Fruit fly (Drosophila melanogaster) whole organism, prepupa: ENCODE measurements around the gene UQCR-14.

ENCODE experiments used
- CG10669 ChIP-seq: fragments of 200-800 bp; sonication (Bioruptor generic); optimal IDR thresholded peaks from 3 replicates; lab custom pipeline; 2018; ENCODE audit warnings: missing biosample characterization, mild to moderate bottlenecking, missing genetic modification characterization, moderate library complexity
- CG11294 ChIP-seq: fragments of 200-800 bp; sonication (Bioruptor generic); IDR thresholded peaks from 2 replicates; pipeline ENCODE4 v1.3.6; 2022; ENCODE audit warnings: missing biosample characterization, missing genetic modification characterization
- CG11762 ChIP-seq: fragments of 200-800 bp; sonication (Bioruptor generic); optimal IDR thresholded peaks from 3 replicates; lab custom pipeline; 2016; ENCODE audit warnings: missing biosample characterization, missing genetic modification characterization; ENCODE audit not compliant: insufficient read depth
- CG11902 ChIP-seq: fragments of 200-800 bp; sonication (Bioruptor generic); optimal IDR thresholded peaks from 3 replicates; lab custom pipeline; 2016; ENCODE audit warnings: missing biosample characterization, missing genetic modification characterization
- CG15336 ChIP-seq: fragments of 200-800 bp; sonication (Bioruptor generic); IDR thresholded peaks from 2 replicates; pipeline ENCODE4 v1.3.6; 2022; ENCODE audit warnings: missing biosample characterization, missing genetic modification characterization
- CG1621 ChIP-seq: fragments of 200-800 bp; sonication (Bioruptor generic); optimal IDR thresholded peaks from 3 replicates; lab custom pipeline; 2018; ENCODE audit warnings: missing biosample characterization, mild to moderate bottlenecking, missing genetic modification characterization
- CG3032 ChIP-seq: fragments of 200-800 bp; optimal IDR thresholded peaks from 2 replicates; lab custom pipeline; 2019; ENCODE audit warnings: missing biosample characterization, mild to moderate bottlenecking, missing genetic modification characterization, moderate library complexity
- CG31627 ChIP-seq: fragments of 200-800 bp; sonication (Bioruptor generic); optimal IDR thresholded peaks from 3 replicates; lab custom pipeline; 2016; ENCODE audit warnings: missing biosample characterization, missing genetic modification characterization
- CG32006 ChIP-seq: fragments of 200-800 bp; sonication (Bioruptor generic); optimal IDR thresholded peaks from 3 replicates; lab custom pipeline; 2017; ENCODE audit warnings: missing biosample characterization, mild to moderate bottlenecking, missing genetic modification characterization
- CG34406 ChIP-seq: fragments of 200-800 bp; sonication (Bioruptor generic); optimal IDR thresholded peaks from 3 replicates; lab custom pipeline; 2016; ENCODE audit warnings: missing biosample characterization, missing genetic modification characterization
- CG3919 ChIP-seq: fragments of 200-800 bp; sonication (Bioruptor generic); optimal IDR thresholded peaks from 3 replicates; lab custom pipeline; 2016; ENCODE audit warnings: missing biosample characterization, missing genetic modification characterization
- CG6163 ChIP-seq: fragments of 200-800 bp; sonication (Bioruptor generic); IDR thresholded peaks from 3 replicates; pipeline ENCODE4 v1.3.6; 2022; ENCODE audit warnings: missing biosample characterization, missing genetic modification characterization
- CG6792 ChIP-seq: fragments of 200-800 bp; sonication (Bioruptor generic); optimal IDR thresholded peaks from 3 replicates; lab custom pipeline; 2016; ENCODE audit warnings: missing biosample characterization, missing genetic modification characterization
- CG6808 ChIP-seq: fragments of 200-800 bp; sonication (Bioruptor generic); optimal IDR thresholded peaks from 3 replicates; lab custom pipeline; 2017; ENCODE audit warnings: missing biosample characterization, missing genetic modification characterization, mild to moderate bottlenecking, moderate library complexity, missing genetic modification reagents
- CG7368 ChIP-seq: fragments of 200-800 bp; sonication (Bioruptor generic); optimal IDR thresholded peaks from 3 replicates; lab custom pipeline; 2016; ENCODE audit warnings: missing biosample characterization, missing genetic modification characterization
- Eip78C ChIP-seq: fragments of 200-800 bp; sonication (Bioruptor generic); peaks from one replicate; lab custom pipeline; 2016; ENCODE audit warnings: missing biosample characterization, missing genetic modification characterization
- Eip93F ChIP-seq: fragments of 200-800 bp; sonication (Bioruptor generic); optimal IDR thresholded peaks from 2 replicates; lab custom pipeline; 2016; ENCODE audit warnings: missing biosample characterization, mild to moderate bottlenecking, missing genetic modification characterization
- Ets21C ChIP-seq: fragments of 200-800 bp; sonication (Bioruptor generic); optimal IDR thresholded peaks from 3 replicates; lab custom pipeline; 2016; ENCODE audit warnings: missing biosample characterization, missing genetic modification characterization
- Ets96B ChIP-seq: fragments of 200-800 bp; optimal IDR thresholded peaks from 2 replicates; lab custom pipeline; 2019; ENCODE audit warnings: missing biosample characterization, mild to moderate bottlenecking, missing genetic modification characterization, moderate library complexity
- Gug ChIP-seq: fragments of 200-800 bp; sonication (Bioruptor generic); IDR thresholded peaks from 2 replicates; pipeline ENCODE4 v1.3.6; 2022; ENCODE audit warnings: missing biosample characterization, missing genetic modification characterization
- Hr38 ChIP-seq: sonication (Bioruptor generic); optimal IDR thresholded peaks from 2 replicates; lab custom pipeline; 2016; ENCODE audit warnings: missing biosample characterization, missing genetic modification characterization
- Hr39 ChIP-seq: fragments of 200-800 bp; sonication (Bioruptor generic); optimal IDR thresholded peaks from 2 replicates; lab custom pipeline; 2016; ENCODE audit warnings: missing biosample characterization, missing genetic modification characterization
- Hr4 ChIP-seq: fragments of 200-800 bp; sonication (Bioruptor generic); optimal IDR thresholded peaks from 3 replicates; lab custom pipeline; 2016; ENCODE audit warnings: missing biosample characterization, missing genetic modification characterization
- Lpt ChIP-seq: fragments of 200-800 bp; sonication (Bioruptor generic); optimal IDR thresholded peaks from 3 replicates; lab custom pipeline; 2016; ENCODE audit warnings: missing biosample characterization, missing genetic modification characterization
- Met ChIP-seq: fragments of 200-800 bp; sonication (Bioruptor generic); optimal IDR thresholded peaks from 3 replicates; lab custom pipeline; 2016; ENCODE audit warnings: missing biosample characterization, missing genetic modification characterization
- Smox ChIP-seq: fragments of 200-800 bp; sonication (Bioruptor generic); optimal IDR thresholded peaks from 3 replicates; lab custom pipeline; 2016; ENCODE audit warnings: missing biosample characterization, missing genetic modification characterization
- Sox102F ChIP-seq: fragments of 200-800 bp; sonication (Bioruptor generic); optimal IDR thresholded peaks from 2 replicates; lab custom pipeline; 2016; ENCODE audit warnings: missing biosample characterization, mild to moderate bottlenecking, missing genetic modification characterization
- acj6 ChIP-seq: fragments of 200-800 bp; sonication (Bioruptor generic); optimal IDR thresholded peaks from 3 replicates; lab custom pipeline; 2016; ENCODE audit warnings: missing biosample characterization, missing genetic modification characterization
- dsx ChIP-seq: fragments of 200-800 bp; optimal IDR thresholded peaks from 3 replicates; lab custom pipeline; 2019; ENCODE audit warnings: missing biosample characterization, mild to moderate bottlenecking, missing genetic modification characterization, moderate library complexity; ENCODE audit not compliant: poor library complexity, severe bottlenecking
- fd59A ChIP-seq: fragments of 200-800 bp; sonication (Bioruptor generic); optimal IDR thresholded peaks from 2 replicates; lab custom pipeline; 2017; ENCODE audit warnings: missing biosample characterization, mild to moderate bottlenecking, missing genetic modification characterization, missing genetic modification reagents
- fd85E ChIP-seq: fragments of 200-800 bp; sonication (Bioruptor generic); optimal IDR thresholded peaks from 3 replicates; lab custom pipeline; 2016; ENCODE audit warnings: missing biosample characterization, missing genetic modification characterization
- fkh ChIP-seq: fragments of 200-800 bp; sonication (Bioruptor generic); optimal IDR thresholded peaks from 3 replicates; lab custom pipeline; 2017; ENCODE audit warnings: missing biosample characterization, mild to moderate bottlenecking, missing genetic modification characterization, moderate library complexity
- pdm3 ChIP-seq: fragments of 200-800 bp; sonication (Bioruptor generic); optimal IDR thresholded peaks from 3 replicates; lab custom pipeline; 2016; ENCODE audit warnings: missing biosample characterization, missing genetic modification characterization
- salr ChIP-seq, 2 experiments: fragments of 200-800 bp; sonication (Bioruptor generic); optimal IDR thresholded peaks; 3 replicates each; lab custom pipeline; 2016 to 2018; ENCODE audit warnings: missing biosample characterization in 2 of 2, missing genetic modification characterization in 2 of 2, mild to moderate bottlenecking in 1 of 2
- svp ChIP-seq: fragments of 200-800 bp; sonication (Bioruptor generic); peaks from one replicate; lab custom pipeline; 2016; ENCODE audit warnings: missing biosample characterization, missing genetic modification characterization
- topi ChIP-seq: fragments of 200-800 bp; sonication (Bioruptor generic); optimal IDR thresholded peaks from 3 replicates; lab custom pipeline; 2016; ENCODE audit warnings: missing biosample characterization, missing genetic modification characterization
- vri ChIP-seq: fragments of 200-800 bp; sonication (Bioruptor generic); optimal IDR thresholded peaks from 3 replicates; lab custom pipeline; 2016; ENCODE audit warnings: missing biosample characterization, mild to moderate bottlenecking, missing genetic modification characterization

The UQCR-14 gene

DNA sequence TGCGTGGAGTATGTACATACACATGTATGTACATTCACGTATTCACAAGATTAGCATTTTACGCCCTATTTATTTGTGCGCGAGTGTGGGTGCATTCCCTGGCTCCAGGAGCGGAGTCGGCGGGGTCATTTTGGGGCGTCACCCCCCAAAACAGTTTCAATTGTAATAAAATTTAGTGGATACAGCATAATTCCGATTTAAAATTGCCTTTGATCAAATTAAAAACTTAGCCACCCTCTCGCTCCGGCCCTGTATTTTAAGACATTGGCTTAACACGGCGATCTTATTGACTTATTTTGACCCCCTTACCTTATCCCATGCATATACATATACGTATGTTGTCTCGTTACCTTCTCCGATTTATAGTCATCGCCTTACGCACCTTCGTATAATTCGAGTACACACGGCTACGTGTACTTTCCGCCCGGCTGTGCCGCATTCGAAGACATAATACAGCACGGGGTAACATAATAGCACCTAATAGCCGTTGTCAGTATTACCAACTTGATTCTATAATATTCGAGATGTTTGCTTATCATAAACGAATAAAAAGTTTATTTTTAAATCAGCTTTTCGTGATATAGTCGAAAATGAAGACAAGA, 6.6 kb upstream of the UQCR-14 start (continued):
- TF ChIP-seq CG11902 (GFP tag; lab: Kevin White, UChicago), result peak; percentile 99
- TF ChIP-seq Eip78C, result peak; percentile 96
- TF ChIP-seq CG32006 (GFP tag; lab: Kevin White, UChicago), result peak; percentile 89
- TF ChIP-seq CG11294 (GFP tag; lab: Robert Waterston, UW), result peak; percentile 87
- peak; percentile 87 for TF ChIP-seq Sox102F (GFP tag; lab: Kevin White, UChicago)
- peak; percentile 83 for TF ChIP-seq fd85E (GFP tag; lab: Kevin White, UChicago)
- TF ChIP-seq Lpt (GFP tag; lab: Kevin White, UChicago), result peak; percentile 74
- TF ChIP-seq CG7368 (GFP tag; lab: Kevin White, UChicago), result peak; percentile 94
- TF ChIP-seq CG10669, result peak; percentile 87
- TF ChIP-seq Smox (GFP tag; lab: Kevin White, UChicago), result peak; percentile 84
- TF ChIP-seq CG15336, result peak; percentile 87
- peak; percentile 96 for TF ChIP-seq CG31627 (GFP tag; lab: Kevin White, UChicago)
- peak; percentile 87 for TF ChIP-seq CG3032 (tag; lab: Kevin White, UChicago)
- TF ChIP-seq Hr38 (GFP tag; lab: Kevin White, UChicago), result peak; percentile 5
- TF ChIP-seq svp, result peak; percentile 98
- peak; percentile 73 for TF ChIP-seq vri (GFP tag; lab: Kevin White, UChicago)
- peak; percentile 86 for TF ChIP-seq CG1621
- TF ChIP-seq topi, result peak; percentile 92
- TF ChIP-seq Ets96B (tag; lab: Kevin White, UChicago), result peak; percentile 83
- TF ChIP-seq fd59A (GFP tag; lab: Kevin White, UChicago), result peak; percentile 81
- peak; percentile 76 for TF ChIP-seq CG6808 (GFP tag; lab: Kevin White, UChicago)
- peak; percentile 91 for TF ChIP-seq Hr4
- peak; percentile 95 for TF ChIP-seq Hr39
- peak; percentile 90 for TF ChIP-seq Ets21C (GFP tag; lab: Kevin White, UChicago)

DNA sequence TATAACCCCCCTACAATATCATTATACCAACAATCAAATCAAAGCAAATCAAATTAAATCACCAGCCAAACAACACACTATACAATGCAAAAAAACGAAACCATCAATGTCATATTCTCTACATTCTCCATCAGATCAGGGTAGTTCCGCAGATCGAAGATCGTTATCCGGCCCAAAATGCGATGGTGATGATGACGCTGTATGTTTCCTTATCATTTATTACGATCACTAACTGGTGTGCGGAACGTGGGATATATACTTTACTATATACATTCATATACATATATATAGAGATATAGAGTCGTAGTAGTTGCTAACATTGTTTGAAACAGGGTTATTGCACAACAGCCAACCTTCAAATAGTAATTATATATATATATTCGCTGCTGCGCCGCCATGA, 4.8 kb upstream of the UQCR-14 start:
- TF ChIP-seq CG11762 (GFP tag; lab: Kevin White, UChicago) (no peak), CG34406 (GFP tag; lab: Kevin White, UChicago) (no peak), salr (GFP tag; optimal IDR thresholded peaks at IDR 0.05; lab: Kevin White, UChicago) (no peak), Hr4 (no peak), CG6808 (GFP tag; lab: Kevin White, UChicago) (no peak), CG31627 (GFP tag; lab: Kevin White, UChicago) (no peak), Hr38 (GFP tag; lab: Kevin White, UChicago) (no peak), Lpt (GFP tag; lab: Kevin White, UChicago) (no peak), Eip78C (no peak), dsx (GFP tag; lab: Kevin White, UChicago) (no peak), fkh (GFP tag; lab: Kevin White, UChicago) (no peak), topi (no peak), Met (GFP tag; lab: Kevin White, UChicago) (no peak), CG3919 (no peak), Eip93F (no peak), CG1621 (no peak), CG6163 (no peak), Smox (GFP tag; lab: Kevin White, UChicago) (no peak)

DNA sequence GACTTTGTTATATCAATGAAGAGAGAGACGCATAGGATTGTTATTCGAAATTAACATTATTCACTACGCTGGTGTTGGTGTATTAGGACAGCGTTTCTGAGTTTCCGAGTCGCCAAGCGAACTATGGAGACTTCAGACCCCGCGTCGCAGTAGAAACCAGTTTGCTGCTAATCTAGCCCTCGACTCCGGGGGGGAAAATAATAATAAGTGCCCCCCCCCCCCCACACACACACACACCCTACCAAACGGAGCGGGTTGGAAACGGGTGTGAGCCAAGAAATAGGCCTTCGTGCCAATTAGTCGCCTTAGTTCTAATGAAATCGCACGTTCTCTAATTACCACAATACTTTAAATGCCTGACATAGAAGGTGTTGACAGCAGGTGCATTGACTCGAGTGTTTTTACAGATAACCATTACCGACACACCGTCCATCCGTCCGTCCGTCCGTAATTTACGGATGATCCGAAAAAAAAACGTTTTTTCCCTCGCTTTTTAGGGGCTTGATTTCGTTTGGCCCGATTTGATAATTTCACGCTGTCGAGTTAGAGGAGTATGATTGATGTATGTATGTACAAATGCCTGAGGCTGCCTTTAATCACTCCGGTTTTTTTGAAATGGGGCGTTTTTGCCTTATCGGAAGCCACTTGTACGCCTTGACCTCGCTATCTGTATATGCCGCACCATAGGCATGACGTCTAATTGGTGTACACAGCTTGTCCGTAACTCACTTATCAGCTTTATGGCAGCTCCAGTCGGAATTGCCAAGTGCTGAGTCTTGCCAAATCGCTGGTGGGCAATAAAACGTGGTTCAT, 4.2 kb upstream of the UQCR-14 start:
- TF ChIP-seq fkh (GFP tag; lab: Kevin White, UChicago) (peak; percentile 34), svp (peak; percentile 93), acj6 (GFP tag; lab: Kevin White, UChicago) (no peak), CG3032 (tag; lab: Kevin White, UChicago) (no peak), Gug (GFP tag; lab: Robert Waterston, UW) (no peak), Eip78C (peak; percentile 20), pdm3 (no peak), vri (GFP tag; lab: Kevin White, UChicago) (peak; percentile 78), CG6163 (no peak), CG6792 (GFP tag; lab: Kevin White, UChicago) (no peak)
